Worm (Caenorhabditis elegans): ENCODE results near the gene srsx-14.

- TF ChIP-seq nhr-76 (tag; optimal IDR thresholded peaks at IDR 0.05) (no peak), elt-1 (tag; optimal IDR thresholded peaks at IDR 0.05; ENCODE audit: borderline replicate concordance, insufficient read depth) (no peak), nhr-12 (tag; optimal IDR thresholded peaks at IDR 0.05) (no peak), elt-3 (tag; optimal IDR thresholded peaks at IDR 0.05) (no peak), unc-120 (tag; optimal IDR thresholded peaks at IDR 0.05; ENCODE audit: poor library complexity, severe bottlenecking) (no peak), ces-1 (GFP tag; optimal IDR thresholded peaks at IDR 0.05) (no peak), ztf-11 (tag; optimal IDR thresholded peaks at IDR 0.05) (no peak), unc-62 (GFP tag; optimal IDR thresholded peaks at IDR 0.05) (no peak)
Observed at ce11 chrIV:5623718-5624117, 3.2 kb downstream of the srsx-14 start, which contains the start of gene srsx-15.
